Worm (Caenorhabditis elegans) whole organism, young adult: ENCODE measurements around the gene clec-80.
"Not testable (repeated sequence)": the region's sequence is repeated elsewhere in the genome, so short reads cannot be mapped to it uniquely, and the experiment has no call there.

Source experiments
- B0261.1 ChIP-seq: sonication (generic microtip); optimal IDR thresholded peaks from 2 replicates; lab custom pipeline; 2016; ENCODE audit warnings: mild to moderate bottlenecking, missing genetic modification characterization, moderate library complexity, missing compliant biosample characterization
- C06A6.2 ChIP-seq: fragments of 200-800 bp; sonication (Bioruptor generic); conservative IDR thresholded peaks from 2 replicates; pipeline ENCODE4 v1.3.6; 2022; ENCODE audit warnings: missing genetic modification characterization, missing compliant biosample characterization
- D2030.7 ChIP-seq: fragments of 200-800 bp; sonication (Bioruptor generic); IDR thresholded peaks from 2 replicates; pipeline ENCODE4 v1.3.6; 2022; ENCODE audit warnings: missing genetic modification reagents, missing genetic modification characterization, missing compliant biosample characterization
- F10E7.11 ChIP-seq: sonication (generic microtip); optimal IDR thresholded peaks from 2 replicates; lab custom pipeline; 2017; ENCODE audit warnings: mild to moderate bottlenecking, missing genetic modification characterization, moderate library complexity, missing compliant biosample characterization
- F23B12.7 ChIP-seq: sonication (generic microtip); optimal IDR thresholded peaks from 2 replicates; lab custom pipeline; 2017; ENCODE audit warnings: missing genetic modification characterization, mild to moderate bottlenecking, missing compliant biosample characterization, antibody characterized with exemption, moderate library complexity; ENCODE audit not compliant: insufficient read depth
- F49E8.2 ChIP-seq: sonication (generic microtip); optimal IDR thresholded peaks from 3 replicates; lab custom pipeline; 2017; ENCODE audit warnings: missing genetic modification characterization, mild to moderate bottlenecking, missing compliant biosample characterization, antibody characterized with exemption, moderate library complexity; ENCODE audit not compliant: insufficient read depth
- F52B5.7 ChIP-seq: sonication (generic microtip); optimal IDR thresholded peaks from 2 replicates; lab custom pipeline; 2016; ENCODE audit warnings: mild to moderate bottlenecking, missing genetic modification characterization, missing compliant biosample characterization
- T07F8.4 ChIP-seq: sonication (generic microtip); optimal IDR thresholded peaks from 2 replicates; lab custom pipeline; 2016; ENCODE audit warnings: mild to moderate bottlenecking, missing genetic modification characterization, moderate library complexity, missing compliant biosample characterization
- Y56A3A.18 ChIP-seq: fragments of 200-800 bp; sonication (Bioruptor generic); IDR thresholded peaks from 2 replicates; pipeline ENCODE4 v1.3.6; 2022; ENCODE audit warnings: missing genetic modification reagents, missing genetic modification characterization, missing compliant biosample characterization
- attf-3 ChIP-seq: fragments of 200-800 bp; sonication (Bioruptor generic); conservative IDR thresholded peaks from 2 replicates; pipeline ENCODE4 v1.3.6; 2022; ENCODE audit warnings: missing genetic modification reagents, missing genetic modification characterization, missing compliant biosample characterization
- attf-5 ChIP-seq: fragments of 200-800 bp; sonication (Bioruptor generic); optimal IDR thresholded peaks from 2 replicates; lab custom pipeline; 2018; ENCODE audit warnings: mild to moderate bottlenecking, missing genetic modification characterization, missing compliant biosample characterization
- attf-6 ChIP-seq: fragments of 200-800 bp; sonication (Bioruptor generic); IDR thresholded peaks from 2 replicates; pipeline ENCODE4 v1.3.6; 2022; ENCODE audit warnings: missing genetic modification reagents, missing genetic modification characterization, missing compliant biosample characterization
- cebp-1 ChIP-seq, 2 experiments: fragments of 200-800 bp in 1 of 2; sonication (Bioruptor generic) in 1 of 2; sonication (generic microtip) in 1 of 2; IDR thresholded peaks in 1 of 2; optimal IDR thresholded peaks in 1 of 2; 2 replicates each; pipeline versions ENCODE4 v1.3.6 to Lab custom; 2017 to 2022; ENCODE audit warnings: missing compliant biosample characterization in 2 of 2, missing genetic modification characterization in 2 of 2, mild to moderate bottlenecking in 1 of 2, missing genetic modification reagents in 1 of 2, moderate library complexity in 1 of 2
- chd-7 ChIP-seq: sonication (generic microtip); optimal IDR thresholded peaks from 2 replicates; lab custom pipeline; 2016; ENCODE audit warnings: mild to moderate bottlenecking, missing genetic modification characterization, moderate library complexity, missing compliant biosample characterization
- die-1 ChIP-seq: sonication (generic microtip); optimal IDR thresholded peaks from 2 replicates; lab custom pipeline; 2016; ENCODE audit warnings: missing genotype, mild to moderate bottlenecking, missing genetic modification characterization, missing compliant biosample characterization
- dox-1 ChIP-seq: fragments of 200-800 bp; sonication (Bioruptor generic); IDR thresholded peaks from 2 replicates; pipeline ENCODE4 v1.3.6; 2022; ENCODE audit warnings: missing genetic modification reagents, missing genetic modification characterization, missing compliant biosample characterization
- hlh-26 ChIP-seq: fragments of 200-800 bp; sonication (Bioruptor generic); conservative IDR thresholded peaks from 2 replicates; pipeline ENCODE4 v1.3.6; 2022; ENCODE audit warnings: missing genetic modification reagents, missing genetic modification characterization, missing compliant biosample characterization
- hmg-1.2 ChIP-seq: fragments of 200-800 bp; sonication (Bioruptor generic); IDR thresholded peaks from 2 replicates; pipeline ENCODE4 v1.3.6; 2022; ENCODE audit warnings: missing genetic modification reagents, missing genetic modification characterization, missing compliant biosample characterization
- hmg-20 ChIP-seq: fragments of 200-800 bp; sonication (Bioruptor generic); IDR thresholded peaks from 2 replicates; pipeline ENCODE4 v1.3.6; 2022; ENCODE audit warnings: missing genetic modification reagents, missing genetic modification characterization, missing compliant biosample characterization
- lin-26 ChIP-seq: fragments of 200-800 bp; sonication (Bioruptor generic); IDR thresholded peaks from 2 replicates; pipeline ENCODE4 v1.3.6; 2022; ENCODE audit warnings: missing genetic modification reagents, missing genetic modification characterization, missing compliant biosample characterization
- lin-35 ChIP-seq, 3 experiments: fragments of 150-350 bp in 2 of 3; sonication (generic microtip) in 1 of 3; optimal IDR thresholded peaks; 2 replicates each; lab custom pipeline; 2014 to 2018; ENCODE audit warnings: missing biosample characterization in 3 of 3, missing genetic modification characterization in 3 of 3, missing genetic modification reagents in 3 of 3
- lin-40 ChIP-seq: sonication (generic microtip); optimal IDR thresholded peaks from 2 replicates; lab custom pipeline; 2016; ENCODE audit warnings: missing genetic modification characterization, mild to moderate bottlenecking, missing compliant biosample characterization, missing genotype, missing genetic modification reagents
- lin-54 ChIP-seq: fragments of 200-800 bp; sonication (Bioruptor generic); optimal IDR thresholded peaks from 2 replicates; lab custom pipeline; 2018; ENCODE audit warnings: mild to moderate bottlenecking, missing genetic modification characterization, missing compliant biosample characterization
- lir-1 ChIP-seq: fragments of 200-800 bp; sonication (Bioruptor generic); conservative IDR thresholded peaks from 2 replicates; pipeline ENCODE4 v1.3.6; 2022; ENCODE audit warnings: missing genetic modification reagents, missing genetic modification characterization, missing compliant biosample characterization
- lsl-1 ChIP-seq: fragments of 200-800 bp; sonication (Bioruptor generic); optimal IDR thresholded peaks from 2 replicates; lab custom pipeline; 2018; ENCODE audit warnings: mild to moderate bottlenecking, missing genetic modification characterization, moderate library complexity, missing compliant biosample characterization
- madf-3 ChIP-seq: fragments of 200-800 bp; sonication (Bioruptor generic); IDR thresholded peaks from 2 replicates; pipeline ENCODE4 v1.3.6; 2022; ENCODE audit warnings: missing genetic modification reagents, missing genetic modification characterization, missing compliant biosample characterization
- madf-6 ChIP-seq: fragments of 200-800 bp; sonication (Bioruptor generic); IDR thresholded peaks from 2 replicates; pipeline ENCODE4 v1.3.6; 2022; ENCODE audit warnings: missing genetic modification reagents, missing genetic modification characterization, missing compliant biosample characterization
- mcd-1 ChIP-seq: fragments of 200-800 bp; sonication (Bioruptor generic); IDR thresholded peaks from 2 replicates; pipeline ENCODE4 v1.3.6; 2022; ENCODE audit warnings: missing genetic modification reagents, missing genetic modification characterization, missing compliant biosample characterization
- mes-4 ChIP-seq: sonication (generic microtip); optimal IDR thresholded peaks from 2 replicates; lab custom pipeline; 2016; ENCODE audit warnings: missing genotype, missing genetic modification characterization, missing compliant biosample characterization
- nhr-80 ChIP-seq: sonication (generic microtip); optimal IDR thresholded peaks from 2 replicates; lab custom pipeline; 2016; ENCODE audit warnings: missing genetic modification characterization, missing compliant biosample characterization
- nhr-90 ChIP-seq: sonication (generic microtip); optimal IDR thresholded peaks from 2 replicates; lab custom pipeline; 2016; ENCODE audit warnings: missing genotype, mild to moderate bottlenecking, missing genetic modification characterization, missing compliant biosample characterization
- pbrm-1 ChIP-seq: fragments of 200-800 bp; sonication (Bioruptor generic); IDR thresholded peaks from 2 replicates; pipeline ENCODE4 v1.3.6; 2022; ENCODE audit warnings: missing genetic modification reagents, missing genetic modification characterization, missing compliant biosample characterization
- rpc-1 ChIP-seq, 2 experiments: fragments of 150-350 bp in 1 of 2; sonication (generic microtip) in 1 of 2; optimal IDR thresholded peaks; 2 replicates each; lab custom pipeline; 2014 to 2018; ENCODE audit warnings: missing biosample characterization in 1 of 2, missing genetic modification characterization in 1 of 2, missing genetic modification reagents in 1 of 2, missing genotype in 1 of 2
- snpc-1.3 ChIP-seq: sonication (generic microtip); optimal IDR thresholded peaks from 2 replicates; lab custom pipeline; 2017; ENCODE audit warnings: missing genetic modification characterization, mild to moderate bottlenecking, missing compliant biosample characterization, antibody characterized with exemption, moderate library complexity, missing genotype, missing genetic modification reagents; ENCODE audit not compliant: insufficient read depth
- snpc-3.4 ChIP-seq: sonication (generic microtip); optimal IDR thresholded peaks from 2 replicates; lab custom pipeline; 2017; ENCODE audit warnings: missing genetic modification characterization, mild to moderate bottlenecking, missing compliant biosample characterization, antibody characterized with exemption, moderate library complexity, missing genotype, missing genetic modification reagents
- snpc-4 ChIP-seq, 5 experiments: fragments of 150-350 bp in 1 of 5; sonication (generic microtip) in 4 of 5; optimal IDR thresholded peaks; 2 replicates each; lab custom pipeline; 2014 to 2018; ENCODE audit warnings: missing genetic modification characterization in 5 of 5, missing biosample characterization in 3 of 5, antibody characterized with exemption in 2 of 5, mild to moderate bottlenecking in 2 of 5, missing compliant biosample characterization in 2 of 5, missing genotype in 2 of 5, moderate library complexity in 2 of 5, missing genetic modification reagents in 1 of 5
- tbp1 ChIP-seq: fragments of 200-800 bp; sonication (Bioruptor generic); optimal IDR thresholded peaks from 2 replicates; lab custom pipeline; 2018; ENCODE audit warnings: mild to moderate bottlenecking, missing genetic modification characterization, missing compliant biosample characterization
- unc-62 ChIP-seq: fragments of 150-350 bp; optimal IDR thresholded peaks from 2 replicates; lab custom pipeline; 2014; ENCODE audit warnings: missing biosample characterization, missing genetic modification reagents, missing genetic modification characterization
- zim-3 ChIP-seq: sonication (generic microtip); optimal IDR thresholded peaks from 2 replicates; lab custom pipeline; 2017; ENCODE audit warnings: mild to moderate bottlenecking, missing genetic modification characterization, moderate library complexity, missing compliant biosample characterization
- ztf-25 ChIP-seq: fragments of 200-800 bp; sonication (Bioruptor generic); IDR thresholded peaks from 2 replicates; pipeline ENCODE4 v1.3.6; 2022; ENCODE audit warnings: missing genetic modification reagents, missing genetic modification characterization, missing compliant biosample characterization
- ztf-28 ChIP-seq: fragments of 200-800 bp; sonication (Bioruptor generic); IDR thresholded peaks from 2 replicates; pipeline ENCODE4 v1.3.6; 2022; ENCODE audit warnings: missing genetic modification reagents, missing genetic modification characterization, missing compliant biosample characterization
- ztf-6 ChIP-seq: fragments of 200-800 bp; sonication (Bioruptor generic); IDR thresholded peaks from 2 replicates; pipeline ENCODE4 v1.3.6; 2022; ENCODE audit warnings: missing genetic modification reagents, missing genetic modification characterization, missing compliant biosample characterization

clec-80 gene

ce11 chrIV:2801558-2801957 lies 22.0 kb upstream of the clec-80 start, which contains the start of gene Y54G2A.44:
Y54G2A.44 (plus strand) TSS chrIV:2801858.
- TF ChIP-seq die-1 (tag; lab: Kevin White, UChicago); Y56A3A.18 (GFP tag; lab: Robert Waterston, UW); F52B5.7 (tag; lab: Kevin White, UChicago): not testable (repeated sequence)

- peak; percentile 87 for TF ChIP-seq ztf-25
- TF ChIP-seq rpc-1 (optimal IDR thresholded peaks at IDR 0.05; lab: Kevin White, UChicago): peak; percentile 66
- TF ChIP-seq rpc-1 (tag; optimal IDR thresholded peaks at IDR 0.05; lab: Kevin White, UChicago): peak; percentile 85
- TF ChIP-seq F52B5.7 (tag; lab: Kevin White, UChicago): peak; percentile 62
- TF ChIP-seq B0261.1: peak; percentile 85
- peak; percentile 24 for TF ChIP-seq F49E8.2 (tag; lab: Kevin White, UChicago)
- no peak for TF ChIP-seq hlh-26 (GFP tag; lab: Robert Waterston, UW)
- peak; percentile 63 for TF ChIP-seq nhr-90 (tag; lab: Kevin White, UChicago)
- peak; percentile 25 for TF ChIP-seq snpc-1.3 (tag; lab: Kevin White, UChicago)
- TF ChIP-seq attf-5 (GFP tag; lab: Kevin White, UChicago): peak; percentile 21
- no peak for TF ChIP-seq cebp-1 (GFP tag; IDR thresholded peaks at IDR 0.05; lab: Robert Waterston, UW)
- peak; percentile 16 for TF ChIP-seq cebp-1 (tag; optimal IDR thresholded peaks at IDR 0.05; lab: Kevin White, UChicago)
- peak; percentile 29 for TF ChIP-seq F23B12.7 (tag; lab: Kevin White, UChicago)
- peak; percentile 9 for TF ChIP-seq lsl-1
- TF ChIP-seq C06A6.2 (GFP tag; lab: Robert Waterston, UW): no peak
- no peak for TF ChIP-seq Y56A3A.18 (GFP tag; lab: Robert Waterston, UW)
- peak; percentile 96 for TF ChIP-seq tbp1 (GFP tag; lab: Kevin White, UChicago)
- TF ChIP-seq hmg-20 (GFP tag; lab: Robert Waterston, UW): peak; percentile 58; the same call in 1 of the 2 replicates
- peak; percentile 29; the same call in 1 of the 2 replicates for TF ChIP-seq lir-1 (GFP tag; lab: Robert Waterston, UW)
- peak in 1 of 3 experiments; percentile 32 for TF ChIP-seq lin-35 (GFP tag; optimal IDR thresholded peaks at IDR 0.05; lab: Kevin White, UChicago)
- peak; percentile 41 for TF ChIP-seq snpc-4 (GFP tag; optimal IDR thresholded peaks at IDR 0.05; lab: Kevin White, UChicago)
- peak in 1 of 4 experiments; percentile 39 for TF ChIP-seq snpc-4 (tag; optimal IDR thresholded peaks at IDR 0.05; lab: Kevin White, UChicago)
- TF ChIP-seq lin-54 (GFP tag; lab: Kevin White, UChicago): peak; percentile 53
- no peak for TF ChIP-seq mes-4 (tag; lab: Kevin White, UChicago)
- peak; percentile 52; the same call in 1 of the 2 replicates for TF ChIP-seq D2030.7 (GFP tag; lab: Robert Waterston, UW)
- peak; percentile 40 for TF ChIP-seq T07F8.4 (tag; lab: Kevin White, UChicago)
- TF ChIP-seq nhr-80 (tag; lab: Kevin White, UChicago): peak; percentile 1
- TF ChIP-seq ztf-6 (GFP tag; lab: Robert Waterston, UW): 0 out of 2 replicates have a peak, but pooled peaks have one; percentile 31
- TF ChIP-seq F10E7.11 (tag; lab: Kevin White, UChicago): no peak
- TF ChIP-seq madf-6 (GFP tag; lab: Robert Waterston, UW): peak; percentile 58; the same call in 1 of the 2 replicates
- TF ChIP-seq zim-3 (tag; lab: Kevin White, UChicago): peak; percentile 70
- TF ChIP-seq unc-62 (GFP tag; lab: Kevin White, UChicago): no peak
- TF ChIP-seq ztf-28 (GFP tag; lab: Robert Waterston, UW): peak; percentile 43; the same call in 1 of the 2 replicates
- TF ChIP-seq hmg-1.2 (GFP tag; lab: Robert Waterston, UW): peak; percentile 72
- TF ChIP-seq lin-26 (GFP tag; lab: Robert Waterston, UW): peak; percentile 86
- TF ChIP-seq pbrm-1 (GFP tag; lab: Robert Waterston, UW): 0 out of 2 replicates have a peak, but pooled peaks have one; percentile 39
- TF ChIP-seq lin-40 (tag; lab: Kevin White, UChicago): no peak
- TF ChIP-seq dox-1 (GFP tag; lab: Robert Waterston, UW): peak; percentile 59; the same call in 1 of the 2 replicates
- 0 out of 2 replicates have a peak, but pooled peaks have one; percentile 54 for TF ChIP-seq madf-3 (GFP tag; lab: Robert Waterston, UW)
- 0 out of 2 replicates have a peak, but pooled peaks have one; percentile 41 for TF ChIP-seq mcd-1 (GFP tag; lab: Robert Waterston, UW)
- TF ChIP-seq attf-3: no peak
- peak; percentile 7 for TF ChIP-seq snpc-3.4 (tag; lab: Kevin White, UChicago)
- TF ChIP-seq chd-7: peak; percentile 22
- peak; percentile 66 for TF ChIP-seq die-1 (tag; lab: Kevin White, UChicago)
- peak; percentile 52; the same call in 1 of the 2 replicates for TF ChIP-seq attf-6
These were observed 21.4 kb upstream of the clec-80 start for ce11 chrIV:2802193-2802592.
